Worm (Caenorhabditis elegans): ENCODE results near the gene C14C11.7.

The C14C11.7 gene

DNA sequence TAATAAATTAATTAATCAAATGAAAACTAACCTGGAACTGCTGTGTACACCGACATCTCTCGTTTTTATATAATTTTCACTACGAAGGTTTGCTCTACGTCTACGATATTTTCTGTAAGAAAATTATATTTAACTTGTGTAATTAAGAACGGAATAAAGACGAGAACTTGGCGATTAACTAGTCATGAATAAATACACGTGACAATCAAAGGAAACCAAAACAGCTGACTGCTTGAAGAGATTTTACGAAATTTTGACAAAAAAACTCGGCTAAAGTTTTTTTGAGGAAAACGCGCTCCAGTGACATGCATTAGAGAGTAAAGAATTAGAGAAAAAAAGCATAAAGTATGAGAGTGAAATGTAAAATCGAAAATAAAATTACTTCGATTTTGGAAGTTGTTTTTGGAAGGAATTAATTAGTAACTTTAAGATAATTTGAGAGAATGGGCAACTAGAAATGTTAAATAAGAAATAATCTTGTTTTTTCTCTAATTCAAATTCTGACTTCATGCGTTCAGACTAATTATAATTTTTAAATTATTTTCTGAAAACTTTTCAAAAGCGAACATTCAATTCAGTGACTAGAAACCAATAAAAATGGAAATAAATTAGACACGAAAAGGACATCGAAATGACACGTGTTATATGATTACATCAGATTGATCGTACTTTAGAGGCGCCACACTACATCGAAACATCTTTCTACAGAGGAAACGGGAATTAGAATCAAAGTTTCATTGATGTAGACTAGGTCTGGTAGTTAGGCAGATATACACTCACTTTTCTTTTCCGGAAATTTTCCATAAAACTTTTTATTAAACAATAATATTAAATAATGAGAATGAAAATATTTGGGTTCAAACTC lies 21.5 kb upstream of the C14C11.7 start, which contains the start of gene F25B4.7:
Gene F25B4.7 (minus strand): TSS at position 112 of the 865 bp plus-strand sequence.
- TF ChIP-seq snpc-4 (tag; optimal IDR thresholded peaks at IDR 0.05) = no peak
- no peak for TF ChIP-seq lin-13 (GFP tag; optimal IDR thresholded peaks at IDR 0.05)
- TF ChIP-seq nhr-6 (tag; optimal IDR thresholded peaks at IDR 0.05) = no peak
- TF ChIP-seq nhr-129 (tag; optimal IDR thresholded peaks at IDR 0.05) = peak; percentile 82
- TF ChIP-seq nhr-23 (tag; optimal IDR thresholded peaks at IDR 0.05) = no peak
- no peak for TF ChIP-seq zag-1 (tag; optimal IDR thresholded peaks at IDR 0.05)
- TF ChIP-seq unc-39 (tag; optimal IDR thresholded peaks at IDR 0.05) = no peak
- TF ChIP-seq sma-9 (GFP tag; optimal IDR thresholded peaks at IDR 0.05) = peak; percentile 74
- TF ChIP-seq sma-9 (tag; optimal IDR thresholded peaks at IDR 0.05) = no peak
- no peak for TF ChIP-seq R02D3.7 (tag; optimal IDR thresholded peaks at IDR 0.05)
- no peak for TF ChIP-seq ceh-82 (tag; optimal IDR thresholded peaks at IDR 0.05)
- no peak for TF ChIP-seq sem-4 (tag; optimal IDR thresholded peaks at IDR 0.05)
- no peak for TF ChIP-seq nhr-10 (tag; optimal IDR thresholded peaks at IDR 0.05)
- TF ChIP-seq nhr-77 (tag; optimal IDR thresholded peaks at IDR 0.05) = no peak
- no peak for TF ChIP-seq nhr-237 (tag; optimal IDR thresholded peaks at IDR 0.05)
- no peak for TF ChIP-seq nhr-11 (tag; optimal IDR thresholded peaks at IDR 0.05)
- no peak for TF ChIP-seq ama-1 (optimal IDR thresholded peaks at IDR 0.05)
- no peak for TF ChIP-seq gmeb-1 (tag; optimal IDR thresholded peaks at IDR 0.05)
- TF ChIP-seq mab-5 (tag; optimal IDR thresholded peaks at IDR 0.05) = no peak
- TF ChIP-seq lin-39 (tag; optimal IDR thresholded peaks at IDR 0.05) = no peak
- no peak for TF ChIP-seq sma-3 (GFP tag; optimal IDR thresholded peaks at IDR 0.05)
- no peak for TF ChIP-seq dmd-4 (tag; optimal IDR thresholded peaks at IDR 0.05)
- no peak for TF ChIP-seq skn-1 (tag; optimal IDR thresholded peaks at IDR 0.05)
- peak; percentile 67 for TF ChIP-seq crh-2 (tag; optimal IDR thresholded peaks at IDR 0.05)
- TF ChIP-seq mdl-1 (tag; optimal IDR thresholded peaks at IDR 0.05) = no peak
- TF ChIP-seq peb-1 (tag; optimal IDR thresholded peaks at IDR 0.05) = no peak
- peak; percentile 68 for TF ChIP-seq C34F6.9 (tag; optimal IDR thresholded peaks at IDR 0.05)
- TF ChIP-seq nhr-25 (tag; optimal IDR thresholded peaks at IDR 0.05) = peak; percentile 33
- TF ChIP-seq ztf-11 (tag; optimal IDR thresholded peaks at IDR 0.05) = no peak
- peak in 1 of 2 experiments; percentile 41 for TF ChIP-seq lsy-2 (tag; optimal IDR thresholded peaks at IDR 0.05)
- peak; percentile 40 for TF ChIP-seq fos-1 (tag; optimal IDR thresholded peaks at IDR 0.05)
- no peak for TF ChIP-seq aly-2 (tag; optimal IDR thresholded peaks at IDR 0.05)
- TF ChIP-seq elt-1 (tag; optimal IDR thresholded peaks at IDR 0.05) = no peak
- TF ChIP-seq F13H6.1 (tag; optimal IDR thresholded peaks at IDR 0.05) = no peak
- TF ChIP-seq elt-3 (tag; optimal IDR thresholded peaks at IDR 0.05) = no peak
- no peak for TF ChIP-seq nhr-12 (tag; optimal IDR thresholded peaks at IDR 0.05)
- TF ChIP-seq Y55F3AM.14 (GFP tag; optimal IDR thresholded peaks at IDR 0.05) = no peak
- no peak for TF ChIP-seq lin-11 (tag; optimal IDR thresholded peaks at IDR 0.05)
- no peak for TF ChIP-seq ztf-4 (tag; optimal IDR thresholded peaks at IDR 0.05)
- peak; percentile 41 for TF ChIP-seq nhr-21 (tag; optimal IDR thresholded peaks at IDR 0.05)
- TF ChIP-seq unc-55 (GFP tag; optimal IDR thresholded peaks at IDR 0.05) = peak; percentile 64
- TF ChIP-seq unc-62 (GFP tag; optimal IDR thresholded peaks at IDR 0.05) = no peak
- no peak for TF ChIP-seq ztf-1 (GFP tag; conservative IDR thresholded peaks at IDR 0.05)
- TF ChIP-seq mbf-1 (tag; optimal IDR thresholded peaks at IDR 0.05) = no peak
- TF ChIP-seq ZK546.5 (tag; optimal IDR thresholded peaks at IDR 0.05) = no peak
- no peak for TF ChIP-seq egl-27 (tag; optimal IDR thresholded peaks at IDR 0.05)
- no peak for TF ChIP-seq ceh-16 (tag; optimal IDR thresholded peaks at IDR 0.05)
- TF ChIP-seq blmp-1 (tag; optimal IDR thresholded peaks at IDR 0.05; ENCODE audit: insufficient read depth) = no peak
- no peak for TF ChIP-seq alr-1 (tag; optimal IDR thresholded peaks at IDR 0.05)

All from whole organism, L2 larva.